Worm (Caenorhabditis elegans) whole organism, L1 larva: ENCODE measurements around the gene pqn-70.

Experiments used
- C16A3.4 ChIP-seq: fragments of 150-350 bp; optimal IDR thresholded peaks from 2 replicates; lab custom pipeline; 2014; ENCODE audit warnings: missing biosample characterization, missing genetic modification characterization
- C34B4.2 ChIP-seq: sonication (generic microtip); optimal IDR thresholded peaks from 2 replicates; lab custom pipeline; 2017; ENCODE audit warnings: mild to moderate bottlenecking, missing genetic modification characterization, missing compliant biosample characterization
- F16B12.6 ChIP-seq: fragments of 150-350 bp; optimal IDR thresholded peaks from 2 replicates; lab custom pipeline; 2014; ENCODE audit warnings: missing biosample characterization, missing genetic modification characterization
- Y116A8C.19 ChIP-seq: sonication (generic microtip); optimal IDR thresholded peaks from 2 replicates; lab custom pipeline; 2016; ENCODE audit warnings: missing compliant biosample characterization, missing genetic modification characterization, borderline replicate concordance
- aha-1 ChIP-seq: fragments of 150-350 bp; optimal IDR thresholded peaks from 2 replicates; lab custom pipeline; 2014; ENCODE audit warnings: missing biosample characterization, missing genetic modification characterization
- aly-2 ChIP-seq: fragments of 150-350 bp; optimal IDR thresholded peaks from 2 replicates; lab custom pipeline; 2014; ENCODE audit warnings: missing biosample characterization, missing genetic modification characterization
- ceh-63 ChIP-seq: fragments of 200-800 bp; sonication (Bioruptor generic); optimal IDR thresholded peaks from 2 replicates; lab custom pipeline; 2018; ENCODE audit warnings: mild to moderate bottlenecking, missing genetic modification characterization, missing compliant biosample characterization
- ceh-82 ChIP-seq, 3 experiments: fragments of 150-350 bp in 1 of 3; sonication (generic microtip) in 2 of 3; optimal IDR thresholded peaks; 2 replicates each; lab custom pipeline; 2014 to 2017; ENCODE audit warnings: missing biosample characterization in 3 of 3, missing genetic modification characterization in 3 of 3
- ceh-90 ChIP-seq: sonication (generic microtip); optimal IDR thresholded peaks from 2 replicates; lab custom pipeline; 2016; ENCODE audit warnings: missing genetic modification characterization, missing compliant biosample characterization
- ces-1 ChIP-seq: fragments of 150-350 bp; optimal IDR thresholded peaks from 2 replicates; lab custom pipeline; 2014; ENCODE audit warnings: missing biosample characterization, missing genetic modification reagents, missing genetic modification characterization
- dpl-1 ChIP-seq, 3 experiments: fragments of 150-350 bp in 2 of 3; sonication (generic microtip) in 1 of 3; optimal IDR thresholded peaks; 2 replicates each; lab custom pipeline; 2014 to 2017; ENCODE audit warnings: missing biosample characterization in 3 of 3, missing genetic modification characterization in 3 of 3, missing genetic modification reagents in 3 of 3
- dsc-1 ChIP-seq: sonication (generic microtip); optimal IDR thresholded peaks from 2 replicates; lab custom pipeline; 2016; ENCODE audit warnings: mild to moderate bottlenecking, missing genetic modification characterization, missing compliant biosample characterization
- efl-1 ChIP-seq, 4 experiments: fragments of 150-350 bp; optimal IDR thresholded peaks in 3 of 4; peaks in 1 of 4; 1 replicate in 1 of 4; 2 replicates in 3 of 4; lab custom pipeline; 2014; ENCODE audit warnings: missing biosample characterization in 2 of 4, missing genetic modification characterization in 2 of 4, missing genetic modification reagents in 2 of 4
- egl-13 ChIP-seq: sonication (generic microtip); optimal IDR thresholded peaks from 2 replicates; lab custom pipeline; 2016; ENCODE audit warnings: missing genotype, missing genetic modification reagents, missing genetic modification characterization, missing compliant biosample characterization
- egl-27 ChIP-seq, 2 experiments: fragments of 150-350 bp in 1 of 2; sonication (generic microtip); optimal IDR thresholded peaks; 3 replicates each; lab custom pipeline; 2017 to 2018; ENCODE audit warnings: missing biosample characterization in 2 of 2, missing genetic modification characterization in 2 of 2, missing genetic modification reagents in 2 of 2
- elt-2 ChIP-seq: sonication (generic microtip); optimal IDR thresholded peaks from 2 replicates; lab custom pipeline; 2016; ENCODE audit warnings: missing genetic modification characterization, mild to moderate bottlenecking, inconsistent platforms, missing compliant biosample characterization, missing genetic modification reagents
- ets-5 ChIP-seq: fragments of 200-800 bp; sonication (Bioruptor generic); IDR thresholded peaks from 2 replicates; pipeline ENCODE4 v1.3.6; 2022; ENCODE audit warnings: missing genetic modification characterization, missing compliant biosample characterization
- fkh-10 ChIP-seq: sonication (generic microtip); optimal IDR thresholded peaks from 2 replicates; lab custom pipeline; 2017; ENCODE audit warnings: missing biosample characterization, missing genetic modification reagents, missing genetic modification characterization
- fkh-4 ChIP-seq: sonication (generic microtip); optimal IDR thresholded peaks from 2 replicates; lab custom pipeline; 2016; ENCODE audit warnings: missing compliant biosample characterization, missing genetic modification characterization, borderline replicate concordance
- fos-1 ChIP-seq: fragments of 150-350 bp; optimal IDR thresholded peaks from 2 replicates; lab custom pipeline; 2014; ENCODE audit warnings: missing biosample characterization, missing genetic modification characterization
- grh-1 ChIP-seq: fragments of 200-800 bp; sonication (Bioruptor generic); IDR thresholded peaks from 2 replicates; pipeline ENCODE4 v1.3.6; 2022; ENCODE audit warnings: missing genetic modification reagents, missing genetic modification characterization, missing compliant biosample characterization
- hlh-17 ChIP-seq: fragments of 200-800 bp; sonication (Bioruptor generic); optimal IDR thresholded peaks from 2 replicates; lab custom pipeline; 2018; ENCODE audit warnings: missing genetic modification characterization, mild to moderate bottlenecking, missing compliant biosample characterization, moderate library complexity, borderline replicate concordance
- hlh-4 ChIP-seq: sonication (generic microtip); optimal IDR thresholded peaks from 2 replicates; lab custom pipeline; 2016; ENCODE audit warnings: mild to moderate bottlenecking, missing genetic modification characterization, missing compliant biosample characterization
- hpl-2 ChIP-seq: fragments of 150-350 bp; optimal IDR thresholded peaks from 2 replicates; lab custom pipeline; 2014; ENCODE audit warnings: missing biosample characterization, missing genetic modification reagents, missing genetic modification characterization
- lin-13 ChIP-seq: fragments of 150-350 bp; optimal IDR thresholded peaks from 2 replicates; lab custom pipeline; 2014; ENCODE audit warnings: missing biosample characterization, missing genetic modification reagents, missing genetic modification characterization
- lin-14 ChIP-seq: fragments of 200-800 bp; sonication (Bioruptor generic); optimal IDR thresholded peaks from 2 replicates; lab custom pipeline; 2018; ENCODE audit warnings: mild to moderate bottlenecking, missing genetic modification characterization, moderate library complexity, missing compliant biosample characterization
- lin-15B ChIP-seq: fragments of 150-350 bp; sonication (generic microtip); optimal IDR thresholded peaks from 3 replicates; lab custom pipeline; 2014; ENCODE audit warnings: missing biosample characterization, missing genetic modification characterization
- lin-35 ChIP-seq, 2 experiments: fragments of 150-350 bp; optimal IDR thresholded peaks; 2 replicates each; lab custom pipeline; 2014; ENCODE audit warnings: missing biosample characterization in 2 of 2, missing genetic modification characterization in 2 of 2, missing genetic modification reagents in 2 of 2
- lir-3 ChIP-seq: sonication (generic microtip); optimal IDR thresholded peaks from 2 replicates; lab custom pipeline; 2016; ENCODE audit warnings: mild to moderate bottlenecking, missing genetic modification characterization, moderate library complexity, missing compliant biosample characterization; ENCODE audit not compliant: poor library complexity
- mef-2 ChIP-seq: fragments of 150-350 bp; optimal IDR thresholded peaks from 2 replicates; lab custom pipeline; 2014; ENCODE audit warnings: missing biosample characterization, missing genetic modification characterization
- mep-1 ChIP-seq: fragments of 150-350 bp; optimal IDR thresholded peaks from 2 replicates; lab custom pipeline; 2014; ENCODE audit warnings: missing biosample characterization, missing genetic modification characterization
- nhr-12 ChIP-seq: sonication (generic microtip); optimal IDR thresholded peaks from 2 replicates; lab custom pipeline; 2017; ENCODE audit warnings: missing biosample characterization, missing genetic modification characterization
- nhr-20 ChIP-seq: sonication (generic microtip); optimal IDR thresholded peaks from 2 replicates; lab custom pipeline; 2016; ENCODE audit warnings: mild to moderate bottlenecking, missing genetic modification characterization, missing compliant biosample characterization
- nhr-71 ChIP-seq: sonication (generic microtip); optimal IDR thresholded peaks from 2 replicates; lab custom pipeline; 2016; ENCODE audit warnings: mild to moderate bottlenecking, missing genetic modification characterization, moderate library complexity, missing compliant biosample characterization
- nhr-84 ChIP-seq: sonication (generic microtip); optimal IDR thresholded peaks from 2 replicates; lab custom pipeline; 2017; ENCODE audit warnings: missing biosample characterization, missing genetic modification characterization
- nhr-90 ChIP-seq: sonication (generic microtip); optimal IDR thresholded peaks from 2 replicates; lab custom pipeline; 2016; ENCODE audit warnings: mild to moderate bottlenecking, missing genetic modification characterization, missing compliant biosample characterization; ENCODE audit not compliant: poor library complexity
- pag-3 ChIP-seq: sonication (generic microtip); optimal IDR thresholded peaks from 2 replicates; lab custom pipeline; 2017; ENCODE audit warnings: missing genetic modification characterization, mild to moderate bottlenecking, missing compliant biosample characterization, antibody characterized with exemption, borderline replicate concordance; ENCODE audit not compliant: insufficient read depth
- pax-3 ChIP-seq: fragments of 200-800 bp; sonication (Bioruptor generic); optimal IDR thresholded peaks from 2 replicates; lab custom pipeline; 2018; ENCODE audit warnings: mild to moderate bottlenecking, missing genetic modification characterization, moderate library complexity, missing compliant biosample characterization
- pqm-1 ChIP-seq: sonication (generic microtip); optimal IDR thresholded peaks from 3 replicates; lab custom pipeline; 2017; ENCODE audit warnings: missing biosample characterization, missing genetic modification characterization
- rnt-1 ChIP-seq: sonication (generic microtip); optimal IDR thresholded peaks from 2 replicates; lab custom pipeline; 2016; ENCODE audit warnings: mild to moderate bottlenecking, missing genetic modification characterization, moderate library complexity, missing compliant biosample characterization
- snu-23 ChIP-seq: sonication (generic microtip); optimal IDR thresholded peaks from 2 replicates; lab custom pipeline; 2016; ENCODE audit warnings: missing genetic modification characterization, missing compliant biosample characterization
- sptf-1 ChIP-seq: fragments of 150-350 bp; optimal IDR thresholded peaks from 2 replicates; lab custom pipeline; 2014; ENCODE audit warnings: missing biosample characterization, missing genetic modification characterization
- swsn-7 ChIP-seq: sonication (generic microtip); optimal IDR thresholded peaks from 2 replicates; lab custom pipeline; 2016; ENCODE audit warnings: missing genetic modification characterization, missing compliant biosample characterization
- tlp-1 ChIP-seq: fragments of 150-350 bp; optimal IDR thresholded peaks from 2 replicates; lab custom pipeline; 2014; ENCODE audit warnings: missing biosample characterization, missing genetic modification characterization
- unc-130 ChIP-seq: fragments of 150-350 bp; optimal IDR thresholded peaks from 2 replicates; lab custom pipeline; 2017; ENCODE audit warnings: missing biosample characterization, missing genetic modification characterization, inconsistent platforms
- unc-62 ChIP-seq: fragments of 150-350 bp; optimal IDR thresholded peaks from 2 replicates; lab custom pipeline; 2014; ENCODE audit warnings: missing biosample characterization, missing genetic modification reagents, missing genetic modification characterization
- unc-86 ChIP-seq: sonication (generic microtip); optimal IDR thresholded peaks from 2 replicates; lab custom pipeline; 2016; ENCODE audit warnings: missing genetic modification characterization, missing compliant biosample characterization
- vab-15 ChIP-seq: sonication (generic microtip); optimal IDR thresholded peaks from 2 replicates; lab custom pipeline; 2017; ENCODE audit warnings: missing genotype, mild to moderate bottlenecking, missing genetic modification characterization, missing compliant biosample characterization
- xbp-1 ChIP-seq: sonication (generic microtip); optimal IDR thresholded peaks from 2 replicates; lab custom pipeline; 2016; ENCODE audit warnings: missing genetic modification characterization, missing compliant biosample characterization
- ztf-11 ChIP-seq, 2 experiments: sonication (generic microtip); optimal IDR thresholded peaks; 2 replicates each; lab custom pipeline; 2016 to 2017; ENCODE audit warnings: missing genetic modification characterization in 2 of 2, missing biosample characterization in 1 of 2, missing compliant biosample characterization in 1 of 2
- ztf-4 ChIP-seq: fragments of 150-350 bp; optimal IDR thresholded peaks from 2 replicates; lab custom pipeline; 2014; ENCODE audit warnings: missing biosample characterization, missing genetic modification characterization

The pqn-70 gene

ce11 chrV:11228653-11229173, at the start of gene pqn-70:
pqn-70 (minus strand) TSS chrV:11228703.
- TF ChIP-seq nhr-84 (tag; lab: Kevin White, UChicago) (no peak), efl-1 (optimal IDR thresholded peaks at IDR 0.05; lab: Kevin White, UChicago) (peak; percentile 81 to 89), efl-1 (GFP tag; optimal IDR thresholded peaks at IDR 0.05 in 1 of 2; lab: Kevin White, UChicago) (peak; percentile 68 to 97), unc-130 (tag; lab: Kevin White, UChicago) (peak; percentile 87), C34B4.2 (tag; lab: Kevin White, UChicago) (no peak), lin-15B (tag; lab: Kevin White, UChicago) (peak; percentile 53), grh-1 (peak; percentile 69), lin-35 (GFP tag; optimal IDR thresholded peaks at IDR 0.05; lab: Kevin White, UChicago) (peak; percentile 79 to 88), ceh-63 (GFP tag; lab: Kevin White, UChicago) (no peak), ceh-82 (tag; optimal IDR thresholded peaks at IDR 0.05; lab: Kevin White, UChicago) (peak; percentile 87 to 98 (median 90)), unc-62 (GFP tag; lab: Kevin White, UChicago) (no peak), dpl-1 (GFP tag; optimal IDR thresholded peaks at IDR 0.05; lab: Kevin White, UChicago) (peak; percentile 41 to 75 (median 69)), ceh-90 (tag; lab: Kevin White, UChicago) (no peak), fkh-10 (peak; percentile 37), mef-2 (tag; lab: Kevin White, UChicago) (no peak), pag-3 (tag; lab: Kevin White, UChicago) (no peak), lir-3 (tag; lab: Kevin White, UChicago) (peak; percentile 74), sptf-1 (tag; lab: Kevin White, UChicago) (no peak), fkh-4 (no peak), hlh-17 (GFP tag; lab: Kevin White, UChicago) (no peak), elt-2 (peak; percentile 56), dsc-1 (tag; lab: Kevin White, UChicago) (peak; percentile 66), ztf-4 (peak; percentile 75), ztf-11 (tag; optimal IDR thresholded peaks at IDR 0.05; lab: Kevin White, UChicago) (peak in 1 of 2 experiments; percentile 75), pax-3 (tag; lab: Kevin White, UChicago) (peak; percentile 61), aha-1 (no peak), nhr-90 (tag; lab: Kevin White, UChicago) (peak; percentile 79), lin-14 (peak; percentile 97), nhr-12 (tag; lab: Kevin White, UChicago) (no peak), ces-1 (no peak), egl-27 (tag; optimal IDR thresholded peaks at IDR 0.05; lab: Kevin White, UChicago) (no peak), C16A3.4 (tag; lab: Kevin White, UChicago) (peak; percentile 80), tlp-1 (tag; lab: Kevin White, UChicago) (no peak), rnt-1 (tag; lab: Kevin White, UChicago) (peak; percentile 84), mep-1 (tag; lab: Kevin White, UChicago) (peak; percentile 93), swsn-7 (tag; lab: Kevin White, UChicago) (peak; percentile 83), hlh-4 (tag; lab: Kevin White, UChicago) (no peak), unc-86 (tag; lab: Kevin White, UChicago) (peak; percentile 80), pqm-1 (tag; lab: Kevin White, UChicago) (no peak), xbp-1 (peak; percentile 75), hpl-2 (GFP tag; lab: Kevin White, UChicago) (peak; percentile 45), lin-13 (GFP tag; lab: Kevin White, UChicago) (peak; percentile 68), nhr-71 (peak; percentile 91), vab-15 (no peak), fos-1 (peak; percentile 28), F16B12.6 (tag; lab: Kevin White, UChicago) (peak; percentile 48), nhr-20 (tag; lab: Kevin White, UChicago) (peak; percentile 90), aly-2 (tag; lab: Kevin White, UChicago) (peak; percentile 25), egl-13 (tag; lab: Kevin White, UChicago) (peak; percentile 39), ets-5 (GFP tag; lab: Robert Waterston, UW) (no peak), Y116A8C.19 (tag; lab: Kevin White, UChicago) (no peak), snu-23 (GFP tag; lab: Kevin White, UChicago) (peak; percentile 91)
